Worm (Caenorhabditis elegans): Measurements from ENCODE around the gene K02D10.3.

The K02D10.3 gene

ce11 chrIII:8766467-8766866, 5.3 kb downstream of the K02D10.3 start:
- TF ChIP-seq npax-4 (tag; optimal IDR thresholded peaks at IDR 0.05): no peak
- no peak for TF ChIP-seq unc-86 (tag; optimal IDR thresholded peaks at IDR 0.05)
- TF ChIP-seq ceh-45 (GFP tag; IDR thresholded peaks at IDR 0.05): no peak
- TF ChIP-seq elt-4 (tag; optimal IDR thresholded peaks at IDR 0.05): no peak
- no peak for TF ChIP-seq ceh-34 (tag; optimal IDR thresholded peaks at IDR 0.05)

- TF ChIP-seq eyg-1 (tag; optimal IDR thresholded peaks at IDR 0.05) (no peak), hlh-15 (tag; optimal IDR thresholded peaks at IDR 0.05) (no peak), hlh-8 (tag; optimal IDR thresholded peaks at IDR 0.05) (peak; percentile 71)
Observed at ce11 chrIII:8765030-8765429, 6.7 kb downstream of the K02D10.3 start.

DNA sequence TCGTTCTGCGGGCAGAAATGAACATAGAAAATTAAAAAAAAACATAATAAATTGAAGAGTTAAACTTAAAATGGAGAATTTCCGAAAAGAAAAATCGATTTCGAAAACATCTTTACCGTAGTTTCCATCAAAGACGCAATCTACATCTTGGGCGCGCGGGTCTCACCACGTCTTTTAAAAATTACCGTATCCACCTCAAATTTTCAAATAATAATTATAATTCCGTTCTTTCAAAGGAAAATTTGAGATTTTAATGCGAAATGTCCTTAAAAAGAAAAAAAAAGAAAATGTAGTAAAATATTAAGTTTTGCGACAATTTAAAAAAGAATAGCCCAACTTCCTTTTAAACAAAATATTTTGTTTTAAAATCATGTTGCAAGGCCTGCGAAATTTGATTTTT, 8.6 kb downstream of the K02D10.3 start:
- TF ChIP-seq C38D4.7 (GFP tag; optimal IDR thresholded peaks at IDR 0.05) (no peak), pqm-1 (tag; optimal IDR thresholded peaks at IDR 0.05) (no peak), mec-3 (tag; optimal IDR thresholded peaks at IDR 0.05; ENCODE audit: borderline replicate concordance) (no peak), ceh-6 (GFP tag; optimal IDR thresholded peaks at IDR 0.05) (no peak), nfya-1 (tag; optimal IDR thresholded peaks at IDR 0.05) (no peak), sdc-2 (tag; optimal IDR thresholded peaks at IDR 0.05) (no peak), K09A11.1 (tag; optimal IDR thresholded peaks at IDR 0.05; ENCODE audit: insufficient read depth) (no peak), Y22D7AL.16 (tag; optimal IDR thresholded peaks at IDR 0.05) (no peak), syd-9 (tag; optimal IDR thresholded peaks at IDR 0.05) (no peak), zip-5 (tag; optimal IDR thresholded peaks at IDR 0.05) (no peak), unc-55 (GFP tag; optimal IDR thresholded peaks at IDR 0.05) (no peak), sox-4 (tag; optimal IDR thresholded peaks at IDR 0.05) (no peak)

DNA sequence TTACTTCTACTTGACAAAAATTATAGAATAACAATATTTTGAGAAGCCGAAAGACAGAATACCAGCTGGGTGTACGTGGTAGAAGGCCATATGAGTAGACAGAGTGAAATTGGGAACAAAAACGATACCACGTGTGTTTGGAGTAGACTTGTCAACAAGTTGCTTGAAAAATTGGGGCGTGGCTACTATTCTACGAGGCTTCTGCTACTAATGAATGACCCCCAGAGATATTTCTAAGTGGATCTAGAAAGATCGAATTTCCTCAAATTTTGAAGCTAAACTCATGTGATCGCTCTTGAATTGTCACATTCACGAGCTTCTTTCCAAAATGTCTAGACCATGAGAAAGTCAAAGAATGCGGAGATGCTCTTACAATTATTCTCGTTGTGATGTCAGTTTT, 9.7 kb downstream of the K02D10.3 start:
- TF ChIP-seq ceh-24 (tag; optimal IDR thresholded peaks at IDR 0.05) (no peak), pag-3 (tag; optimal IDR thresholded peaks at IDR 0.05; ENCODE audit: borderline replicate concordance) (no peak), dmd-4 (tag; optimal IDR thresholded peaks at IDR 0.05; ENCODE audit: borderline replicate concordance) (no peak), zip-5 (tag; optimal IDR thresholded peaks at IDR 0.05) (no peak), Y22D7AL.16 (tag; optimal IDR thresholded peaks at IDR 0.05) (no peak)

DNA sequence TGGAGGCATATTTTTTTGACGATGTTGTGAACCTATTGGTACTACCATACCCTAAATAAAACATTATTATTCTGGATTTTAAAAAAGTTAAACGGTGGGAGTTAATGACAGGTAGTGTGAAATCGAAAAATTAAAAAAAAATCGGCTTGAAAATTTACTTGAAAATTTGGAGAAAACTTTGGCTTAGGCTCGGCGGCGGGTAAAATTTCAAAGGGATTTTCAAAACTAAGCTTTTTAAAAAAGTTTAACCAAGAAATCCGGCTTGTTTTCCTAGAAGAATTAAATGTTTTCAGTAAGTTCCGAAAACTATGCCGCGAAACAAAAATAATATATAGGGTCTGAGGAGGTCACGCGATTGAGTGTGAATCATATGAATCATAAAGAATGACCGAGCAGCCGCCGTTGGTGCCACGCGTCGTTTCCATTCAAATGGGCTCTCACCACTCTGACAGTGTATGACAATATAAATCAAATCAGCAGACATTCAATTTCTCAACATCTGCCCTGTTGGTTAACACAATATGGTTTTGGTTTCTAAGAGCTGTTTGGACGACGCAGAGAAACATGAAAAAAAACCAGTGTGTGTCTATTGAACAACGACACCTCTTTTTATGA, 10.6 kb downstream of the K02D10.3 start, which contains the start of gene aak-1:
Gene aak-1 (minus strand): TSS at position 51 of the 615 bp plus-strand sequence.
- no peak for TF ChIP-seq lin-11 (tag; optimal IDR thresholded peaks at IDR 0.05)
- TF ChIP-seq hlh-8 (tag; optimal IDR thresholded peaks at IDR 0.05): peak; percentile 14

DNA sequence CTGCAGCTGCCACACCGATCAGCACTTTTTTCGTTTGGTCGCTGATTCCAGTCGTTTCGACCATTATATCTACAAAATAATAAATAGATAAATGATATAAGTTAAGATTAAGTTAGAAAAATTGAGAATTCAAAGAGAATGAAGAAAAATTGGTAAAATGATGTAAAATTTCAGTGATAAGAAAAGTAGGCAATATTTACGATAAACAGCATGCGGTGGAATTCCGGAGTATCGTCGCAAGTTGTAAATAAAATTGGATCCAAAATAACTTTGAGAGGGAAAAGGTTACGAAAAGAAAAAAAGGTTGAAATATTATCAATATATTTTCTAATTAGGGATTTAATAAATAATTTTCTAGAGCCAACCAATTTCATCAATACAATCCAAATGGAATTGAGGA, 17.1 kb downstream of the K02D10.3 start, which contains the start of gene tomm-70:
Gene tomm-70 (minus strand): TSS at position 69 of the 400 bp plus-strand sequence.
- no peak for TF ChIP-seq ceh-34 (tag; optimal IDR thresholded peaks at IDR 0.05)
- peak; percentile 21 for TF ChIP-seq elt-2 (tag; optimal IDR thresholded peaks at IDR 0.05)
- no peak for TF ChIP-seq unc-3 (GFP tag; conservative IDR thresholded peaks at IDR 0.05)
- no peak for TF ChIP-seq unc-3 (tag; optimal IDR thresholded peaks at IDR 0.05)

- TF ChIP-seq F13H6.1 (tag; optimal IDR thresholded peaks at IDR 0.05) (no peak), che-1 (tag; optimal IDR thresholded peaks at IDR 0.05) (no peak), Y22D7AL.16 (tag; optimal IDR thresholded peaks at IDR 0.05) (no peak), C08G9.2 (tag; optimal IDR thresholded peaks at IDR 0.05) (no peak), odd-2 (tag; optimal IDR thresholded peaks at IDR 0.05) (no peak), pqm-1 (tag; optimal IDR thresholded peaks at IDR 0.05) (no peak), sox-4 (tag; optimal IDR thresholded peaks at IDR 0.05) (no peak), K09A11.1 (tag; optimal IDR thresholded peaks at IDR 0.05; ENCODE audit: insufficient read depth) (no peak), ceh-9 (tag; optimal IDR thresholded peaks at IDR 0.05) (no peak)
Observed at ce11 chrIII:8750606-8751005, 21.1 kb downstream of the K02D10.3 start, which contains the start of gene ugtp-1. Gene ugtp-1 (minus strand): TSS chrIII:8750706.
